Fruit fly (Drosophila melanogaster): ENCODE measurements around the gene Ccp84Aa.

DNA sequence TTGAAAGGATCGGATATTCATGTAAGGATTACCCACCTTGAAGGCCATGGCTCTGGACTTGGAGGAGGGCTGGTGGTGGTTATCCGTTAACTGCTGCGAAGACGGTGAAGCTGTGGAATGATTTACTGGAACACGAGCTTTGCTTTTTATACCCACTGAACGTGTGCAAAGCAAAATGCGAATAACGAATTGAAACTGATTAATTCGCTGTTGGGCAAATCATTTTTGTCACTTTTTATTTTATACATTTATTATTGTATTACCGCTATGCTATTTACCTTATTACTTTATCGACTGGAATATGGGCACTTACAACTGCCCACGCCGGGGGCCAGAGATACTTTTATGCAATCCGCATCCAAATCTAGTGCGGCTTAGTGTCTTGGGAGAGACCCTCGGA lies 13.7 kb upstream of the Ccp84Aa start, which contains the start of gene Ccp84Af:
- no peak for TF ChIP-seq CG5204 (GFP tag; optimal IDR thresholded peaks at IDR 0.05)
- no peak for TF ChIP-seq tj (GFP tag; optimal IDR thresholded peaks at IDR 0.05)
- TF ChIP-seq cic (GFP tag; optimal IDR thresholded peaks at IDR 0.05): no peak
- no peak for TF ChIP-seq toe (GFP tag; optimal IDR thresholded peaks at IDR 0.05)
- TF ChIP-seq Hr96 (GFP tag; optimal IDR thresholded peaks at IDR 0.05): no peak
- no peak for TF ChIP-seq ovo (GFP tag; optimal IDR thresholded peaks at IDR 0.05)
- TF ChIP-seq pad (GFP tag; optimal IDR thresholded peaks at IDR 0.05): no peak
- TF ChIP-seq Crg-1 (GFP tag; optimal IDR thresholded peaks at IDR 0.05): no peak
- TF ChIP-seq CG12768 (GFP tag; optimal IDR thresholded peaks at IDR 0.05): no peak
- TF ChIP-seq Mnt (GFP tag; optimal IDR thresholded peaks at IDR 0.05): no peak

All from whole organism, adult.